Fruit fly (Drosophila melanogaster) S2 (cell line): ENCODE data around the gene Klp31E.

Source experiments
- CG8478 ChIP-seq: fragments of >200 bp; optimal IDR thresholded peaks from 2 replicates; lab custom pipeline; 2018
- CTCF ChIP-seq, 2 experiments: fragments of >200 bp; optimal IDR thresholded peaks; 2 replicates each; lab custom pipeline; 2018

The Klp31E gene

dm6 chr2L:10413251-10414127, at the start of gene Klp31E, which contains the start of gene CG5355:
Klp31E (plus strand) TSS chr2L:10414017.
CG5355 (minus strand) TSS chr2L:10413463.
- TF ChIP-seq CG8478 (lab: Kevin White, UChicago) (no peak), CTCF (optimal IDR thresholded peaks at IDR 0.05; lab: Kevin White, UChicago) (no peak)

dm6 chr2L:10364229-10364628, 49.6 kb upstream of the Klp31E start, which contains the start of gene lft:
lft (plus strand) TSS chr2L:10364471.
- no peak for TF ChIP-seq CG8478 (lab: Kevin White, UChicago)
- TF ChIP-seq CTCF (optimal IDR thresholded peaks at IDR 0.05; lab: Kevin White, UChicago): no peak

dm6 chr2L:10366525-10366924, 47.3 kb upstream of the Klp31E start, which contains the start of gene CG5056:
CG5056 (plus strand) TSS chr2L:10366692.
- no peak for TF ChIP-seq CTCF (optimal IDR thresholded peaks at IDR 0.05; lab: Kevin White, UChicago)
- no peak for TF ChIP-seq CG8478 (lab: Kevin White, UChicago)

dm6 chr2L:10372297-10372696, 41.5 kb upstream of the Klp31E start:
- TF ChIP-seq CG8478 (lab: Kevin White, UChicago): no peak
- no peak for TF ChIP-seq CTCF (optimal IDR thresholded peaks at IDR 0.05; lab: Kevin White, UChicago)

- no peak for TF ChIP-seq CG8478 (lab: Kevin White, UChicago)
- no peak for TF ChIP-seq CTCF (optimal IDR thresholded peaks at IDR 0.05; lab: Kevin White, UChicago)
These were observed 40.1 kb upstream of the Klp31E start, which contains the start of gene rho-5 for dm6 chr2L:10373605-10374269. rho-5 (minus strand) TSS chr2L:10373900.

- TF ChIP-seq CG8478 (lab: Kevin White, UChicago) (no peak), CTCF (optimal IDR thresholded peaks at IDR 0.05; lab: Kevin White, UChicago) (no peak)
These were observed 38.2 kb upstream of the Klp31E start, which contains the start of the genes CG33303 and dpr19 for dm6 chr2L:10375464-10376236. CG33303 (minus strand) TSS chr2L:10375757. dpr19 (plus strand) TSS chr2L:10376168.

- TF ChIP-seq CG8478 (lab: Kevin White, UChicago) (no peak), CTCF (optimal IDR thresholded peaks at IDR 0.05; lab: Kevin White, UChicago) (no peak)
These were observed 37.5 kb upstream of the Klp31E start for dm6 chr2L:10376276-10376675.

dm6 chr2L:10378631-10379030, 35.2 kb upstream of the Klp31E start:
- TF ChIP-seq CG8478 (lab: Kevin White, UChicago) (no peak), CTCF (optimal IDR thresholded peaks at IDR 0.05; lab: Kevin White, UChicago) (no peak)

- TF ChIP-seq CTCF (optimal IDR thresholded peaks at IDR 0.05; lab: Kevin White, UChicago): peak; percentile 12 to 32
- no peak for TF ChIP-seq CG8478 (lab: Kevin White, UChicago)
These were observed 34.0 kb upstream of the Klp31E start, which contains the start of gene gny for dm6 chr2L:10379865-10380264. gny (plus strand) TSS chr2L:10380103.

dm6 chr2L:10381890-10382450, 31.8 kb upstream of the Klp31E start, which contains the start of gene CG5096:
CG5096 (plus strand) TSS chr2L:10382263.
- TF ChIP-seq CTCF (optimal IDR thresholded peaks at IDR 0.05; lab: Kevin White, UChicago) (no peak), CG8478 (lab: Kevin White, UChicago) (no peak)

dm6 chr2L:10386208-10386805, 27.5 kb upstream of the Klp31E start, which contains the start of the genes Cdk1 and mRpS7:
Cdk1 (minus strand) TSS chr2L:10386262.
mRpS7 (plus strand) TSS chr2L:10386662.
- no peak for TF ChIP-seq CG8478 (lab: Kevin White, UChicago)
- no peak for TF ChIP-seq CTCF (optimal IDR thresholded peaks at IDR 0.05; lab: Kevin White, UChicago)

dm6 chr2L:10386824-10387223, 27.0 kb upstream of the Klp31E start:
- TF ChIP-seq CTCF (optimal IDR thresholded peaks at IDR 0.05; lab: Kevin White, UChicago) (no peak), CG8478 (lab: Kevin White, UChicago) (no peak)
